Worm (Caenorhabditis elegans): Measurements from ENCODE around the gene srh-120.
"Not testable (repeated sequence)": the region's sequence is repeated elsewhere in the genome, so short reads cannot be mapped to it uniquely, and the experiment has no call there.

srh-120 gene

ce11 chrV:17377140-17377539 lies 18.3 kb upstream of the srh-120 start, which contains the start of gene fbxb-7:
Gene fbxb-7, plus strand, starts transcription at chrV:17377406.
- no peak for TF ChIP-seq pha-4 (tag; optimal IDR thresholded peaks at IDR 0.05)
- TF ChIP-seq mab-5 (tag; optimal IDR thresholded peaks at IDR 0.05): no peak
- no peak for TF ChIP-seq elt-3 (tag; optimal IDR thresholded peaks at IDR 0.05)
- TF ChIP-seq drap-1 (GFP tag; optimal IDR thresholded peaks at IDR 0.05): peak; percentile 53

ce11 chrV:17379932-17380331 lies 15.5 kb upstream of the srh-120 start, which contains the start of gene Y20C6A.4:
Gene Y20C6A.4, plus strand, starts transcription at chrV:17380232.
- no peak for TF ChIP-seq M03D4.4 (tag; optimal IDR thresholded peaks at IDR 0.05)
- no peak for TF ChIP-seq mab-5 (tag; optimal IDR thresholded peaks at IDR 0.05)
- TF ChIP-seq zip-8 (tag; optimal IDR thresholded peaks at IDR 0.05): no peak
- TF ChIP-seq mls-2 (tag; optimal IDR thresholded peaks at IDR 0.05): no peak
- TF ChIP-seq mep-1 (tag; optimal IDR thresholded peaks at IDR 0.05): no peak
- TF ChIP-seq nhr-28 (tag; optimal IDR thresholded peaks at IDR 0.05): no peak
- no peak for TF ChIP-seq elt-3 (tag; optimal IDR thresholded peaks at IDR 0.05)
- TF ChIP-seq cnd-1 (tag; optimal IDR thresholded peaks at IDR 0.05): no peak
- no peak for TF ChIP-seq drap-1 (GFP tag; optimal IDR thresholded peaks at IDR 0.05)
- TF ChIP-seq sem-2 (GFP tag; optimal IDR thresholded peaks at IDR 0.05): no peak
- TF ChIP-seq snpc-4 (tag; optimal IDR thresholded peaks at IDR 0.05): no peak
- TF ChIP-seq ceh-39 (tag; optimal IDR thresholded peaks at IDR 0.05): no peak
- no peak for TF ChIP-seq unc-120 (tag; optimal IDR thresholded peaks at IDR 0.05; ENCODE audit: poor library complexity, severe bottlenecking)
- TF ChIP-seq lin-13 (tag; optimal IDR thresholded peaks at IDR 0.05): no peak
- TF ChIP-seq ceh-43 (GFP tag; optimal IDR thresholded peaks at IDR 0.05): no peak
- TF ChIP-seq bed-3 (GFP tag; optimal IDR thresholded peaks at IDR 0.05): no peak
- TF ChIP-seq sptf-1 (tag; optimal IDR thresholded peaks at IDR 0.05): no peak
- no peak for TF ChIP-seq unc-62 (GFP tag; optimal IDR thresholded peaks at IDR 0.05)
- no peak for TF ChIP-seq ceh-83 (GFP tag; optimal IDR thresholded peaks at IDR 0.05)

- not testable (repeated sequence) for TF ChIP-seq drap-1 (GFP tag; optimal IDR thresholded peaks at IDR 0.05); sem-2 (GFP tag; optimal IDR thresholded peaks at IDR 0.05); zip-8 (tag; optimal IDR thresholded peaks at IDR 0.05)
Measured at ce11 chrV:17409955-17410354, 14.5 kb downstream of the srh-120 start, which contains the start of gene srh-132. Gene srh-132, plus strand, starts transcription at chrV:17410255.

ce11 chrV:17414951-17415350 lies 19.5 kb downstream of the srh-120 start, which contains the start of gene T27C5.12:
Gene T27C5.12, plus strand, starts transcription at chrV:17415251.
- no peak for TF ChIP-seq nhr-237 (tag; optimal IDR thresholded peaks at IDR 0.05)
- no peak for TF ChIP-seq nhr-76 (tag; optimal IDR thresholded peaks at IDR 0.05)
- no peak for TF ChIP-seq cnd-1 (tag; optimal IDR thresholded peaks at IDR 0.05)
- no peak for TF ChIP-seq zip-8 (tag; optimal IDR thresholded peaks at IDR 0.05)

ce11 chrV:17416833-17417232 lies 21.4 kb downstream of the srh-120 start, which contains the start of gene clc-21:
Gene clc-21, plus strand, starts transcription at chrV:17417133.
- no peak for TF ChIP-seq sem-2 (GFP tag; optimal IDR thresholded peaks at IDR 0.05)
- no peak for TF ChIP-seq elt-3 (tag; optimal IDR thresholded peaks at IDR 0.05)
- TF ChIP-seq ceh-39 (tag; optimal IDR thresholded peaks at IDR 0.05): no peak
- TF ChIP-seq blmp-1 (tag; optimal IDR thresholded peaks at IDR 0.05): no peak
- no peak for TF ChIP-seq mab-5 (tag; optimal IDR thresholded peaks at IDR 0.05)
- no peak for TF ChIP-seq snpc-4 (tag; optimal IDR thresholded peaks at IDR 0.05)
- TF ChIP-seq ceh-83 (GFP tag; optimal IDR thresholded peaks at IDR 0.05): no peak
- TF ChIP-seq drap-1 (GFP tag; optimal IDR thresholded peaks at IDR 0.05): no peak
- TF ChIP-seq ztf-11 (tag; optimal IDR thresholded peaks at IDR 0.05): no peak

ce11 chrV:17429262-17429661 lies 33.8 kb downstream of the srh-120 start:
- TF ChIP-seq tbx-8 (GFP tag; optimal IDR thresholded peaks at IDR 0.05) (no peak), ham-2 (GFP tag; optimal IDR thresholded peaks at IDR 0.05) (no peak), sem-2 (GFP tag; optimal IDR thresholded peaks at IDR 0.05) (no peak), nhr-76 (tag; optimal IDR thresholded peaks at IDR 0.05) (no peak), sptf-1 (tag; optimal IDR thresholded peaks at IDR 0.05) (no peak), ceh-43 (GFP tag; optimal IDR thresholded peaks at IDR 0.05) (no peak), lin-32 (GFP tag; optimal IDR thresholded peaks at IDR 0.05) (no peak), ztf-11 (tag; optimal IDR thresholded peaks at IDR 0.05) (no peak)

- TF ChIP-seq elt-3 (tag; optimal IDR thresholded peaks at IDR 0.05): no peak
- no peak for TF ChIP-seq unc-39 (tag; optimal IDR thresholded peaks at IDR 0.05)
- no peak for TF ChIP-seq ceh-39 (tag; optimal IDR thresholded peaks at IDR 0.05)
- TF ChIP-seq mab-5 (tag; optimal IDR thresholded peaks at IDR 0.05): no peak
- TF ChIP-seq lin-32 (GFP tag; optimal IDR thresholded peaks at IDR 0.05): no peak
- TF ChIP-seq lsy-2 (tag; optimal IDR thresholded peaks at IDR 0.05): no peak
- no peak for TF ChIP-seq elt-1 (tag; optimal IDR thresholded peaks at IDR 0.05; ENCODE audit: borderline replicate concordance, insufficient read depth)
- no peak for TF ChIP-seq unc-62 (GFP tag; optimal IDR thresholded peaks at IDR 0.05)
- no peak for TF ChIP-seq bed-3 (GFP tag; optimal IDR thresholded peaks at IDR 0.05)
- TF ChIP-seq tbx-8 (GFP tag; optimal IDR thresholded peaks at IDR 0.05): no peak
- TF ChIP-seq ceh-83 (GFP tag; optimal IDR thresholded peaks at IDR 0.05): no peak
- TF ChIP-seq pha-4 (tag; optimal IDR thresholded peaks at IDR 0.05): no peak
- TF ChIP-seq nhr-12 (tag; optimal IDR thresholded peaks at IDR 0.05): no peak
- TF ChIP-seq blmp-1 (tag; optimal IDR thresholded peaks at IDR 0.05): no peak
- TF ChIP-seq hlh-1 (tag; optimal IDR thresholded peaks at IDR 0.05): no peak
- no peak for TF ChIP-seq cnd-1 (tag; optimal IDR thresholded peaks at IDR 0.05)
- no peak for TF ChIP-seq sem-2 (GFP tag; optimal IDR thresholded peaks at IDR 0.05)
- no peak for TF ChIP-seq sptf-1 (tag; optimal IDR thresholded peaks at IDR 0.05)
- TF ChIP-seq ztf-11 (tag; optimal IDR thresholded peaks at IDR 0.05): no peak
Measured at ce11 chrV:17430066-17430465, 34.6 kb downstream of the srh-120 start, which contains the start of gene T27C5.10. Gene T27C5.10, minus strand, starts transcription at chrV:17430166.

Data from whole organism, mixed stage, embryonic.